Fruit fly (Drosophila melanogaster): Measurements from ENCODE around the gene p.

Gene p

DNA sequence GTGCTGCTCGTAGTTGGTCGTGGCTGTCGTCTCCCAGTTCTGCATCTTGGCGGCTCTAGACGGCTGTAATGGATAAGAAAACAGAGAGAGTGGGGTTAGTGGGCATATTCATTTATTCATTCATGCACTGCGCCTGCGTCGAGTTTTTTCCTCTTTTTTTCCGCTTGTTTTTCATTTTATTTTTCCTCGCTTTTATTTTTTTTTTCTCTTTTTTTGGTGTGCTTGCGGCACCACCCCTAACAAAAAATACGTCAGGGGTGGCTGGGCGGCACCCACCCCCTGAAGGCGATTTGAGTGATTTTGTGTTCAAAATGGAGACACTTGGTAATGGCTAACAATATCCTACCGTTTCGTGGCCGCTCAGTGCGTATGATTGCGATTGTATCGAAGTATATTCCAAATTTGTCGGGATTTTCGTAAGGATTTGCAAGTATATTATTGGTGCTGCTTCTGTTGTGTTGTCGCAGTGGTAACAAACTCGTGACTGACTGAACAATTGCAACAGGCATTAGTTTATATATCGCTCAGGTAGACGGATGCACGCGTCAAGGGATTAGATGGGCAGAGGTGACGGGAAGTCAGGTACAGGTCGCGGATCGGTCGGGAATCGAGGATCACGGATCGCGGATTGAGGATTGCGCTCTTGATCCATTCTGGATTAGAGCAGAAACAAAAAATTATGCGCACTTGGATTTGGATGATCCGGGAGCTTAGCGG, 23.8 kb upstream of the p start (continued):
- TF ChIP-seq Bdp1 (GFP tag; optimal IDR thresholded peaks at IDR 0.05): no peak
- TF ChIP-seq CG6683 (GFP tag; optimal IDR thresholded peaks at IDR 0.05): no peak
- TF ChIP-seq CG9797 (GFP tag; optimal IDR thresholded peaks at IDR 0.05): no peak
- TF ChIP-seq CG3163 (GFP tag; optimal IDR thresholded peaks at IDR 0.05): no peak
- TF ChIP-seq CG11695 (GFP tag; IDR thresholded peaks at IDR 0.05): no peak
- no peak for TF ChIP-seq nerfin-1 (tag; optimal IDR thresholded peaks at IDR 0.05)
- no peak for TF ChIP-seq CG2712 (tag; optimal IDR thresholded peaks at IDR 0.05)
- no peak for TF ChIP-seq az2 (GFP tag; optimal IDR thresholded peaks at IDR 0.05)
- TF ChIP-seq cwo (GFP tag; optimal IDR thresholded peaks at IDR 0.05): no peak
- no peak for TF ChIP-seq CG13287 (GFP tag; IDR thresholded peaks at IDR 0.05; ENCODE audit: partially characterized antibody)
- TF ChIP-seq hbn (GFP tag; IDR thresholded peaks at IDR 0.05; ENCODE audit: partially characterized antibody): no peak
- no peak for TF ChIP-seq CG18599 (GFP tag; optimal IDR thresholded peaks at IDR 0.05)
- TF ChIP-seq CG8478 (optimal IDR thresholded peaks at IDR 0.05): no peak
- TF ChIP-seq al (GFP tag; IDR thresholded peaks at IDR 0.05): no peak
- no peak for TF ChIP-seq Doc2 (GFP tag; IDR thresholded peaks at IDR 0.05)
- peak; percentile 95 for TF ChIP-seq CG34376 (GFP tag; optimal IDR thresholded peaks at IDR 0.05)
- no peak for TF ChIP-seq pita (GFP tag; optimal IDR thresholded peaks at IDR 0.05)
- no peak for TF ChIP-seq knrl (GFP tag; IDR thresholded peaks at IDR 0.05; ENCODE audit: partially characterized antibody)
- peak; percentile 89 for TF ChIP-seq z (GFP tag; IDR thresholded peaks at IDR 0.05)
- TF ChIP-seq ci (GFP tag; IDR thresholded peaks at IDR 0.05): no peak
- TF ChIP-seq her (GFP tag; optimal IDR thresholded peaks at IDR 0.05): no peak
- no peak for TF ChIP-seq CG6272 (GFP tag; IDR thresholded peaks at IDR 0.05)
- no peak for TF ChIP-seq bbx (GFP tag; IDR thresholded peaks at IDR 0.05; ENCODE audit: partially characterized antibody)
- TF ChIP-seq NC2α (GFP tag; optimal IDR thresholded peaks at IDR 0.05): no peak
- no peak for TF ChIP-seq CG43689 (GFP tag; IDR thresholded peaks at IDR 0.05)
- TF ChIP-seq Dip3 (GFP tag; optimal IDR thresholded peaks at IDR 0.05): no peak
- no peak for TF ChIP-seq peb (GFP tag; IDR thresholded peaks at IDR 0.05)
- TF ChIP-seq Xrp1 (GFP tag; IDR thresholded peaks at IDR 0.05): no peak
- TF ChIP-seq Scr (GFP tag; IDR thresholded peaks at IDR 0.05; ENCODE audit: partially characterized antibody): no peak
- TF ChIP-seq NfI (GFP tag; optimal IDR thresholded peaks at IDR 0.05): no peak
- TF ChIP-seq CG3838 (GFP tag; optimal IDR thresholded peaks at IDR 0.05): no peak
- no peak for TF ChIP-seq ranshi (GFP tag; IDR thresholded peaks at IDR 0.05)
- TF ChIP-seq Gug (GFP tag; IDR thresholded peaks at IDR 0.05): no peak
- no peak for TF ChIP-seq HLH54F (GFP tag; optimal IDR thresholded peaks at IDR 0.05)
- TF ChIP-seq repo (GFP tag; optimal IDR thresholded peaks at IDR 0.05): no peak
- TF ChIP-seq lmd (GFP tag; IDR thresholded peaks at IDR 0.05): no peak
- peak; percentile 96 for TF ChIP-seq nom (GFP tag; optimal IDR thresholded peaks at IDR 0.05)
- no peak for TF ChIP-seq chinmo (GFP tag; IDR thresholded peaks at IDR 0.05; ENCODE audit: partially characterized antibody)
- TF ChIP-seq Gsc (GFP tag; IDR thresholded peaks at IDR 0.05): no peak
- no peak for TF ChIP-seq CG12236 (GFP tag; optimal IDR thresholded peaks at IDR 0.05)
- TF ChIP-seq CG10431 (GFP tag; optimal IDR thresholded peaks at IDR 0.05): no peak
- no peak for TF ChIP-seq CG8388 (GFP tag; optimal IDR thresholded peaks at IDR 0.05)
- TF ChIP-seq HmgZ (tag; optimal IDR thresholded peaks at IDR 0.05): no peak
- TF ChIP-seq CG11696 (GFP tag; IDR thresholded peaks at IDR 0.05): no peak
- no peak for TF ChIP-seq HmgD (GFP tag; optimal IDR thresholded peaks at IDR 0.05)
- no peak for TF ChIP-seq CG17385 (GFP tag; optimal IDR thresholded peaks at IDR 0.05)
- TF ChIP-seq CG11723 (GFP tag; optimal IDR thresholded peaks at IDR 0.05): no peak
- TF ChIP-seq CG16813 (GFP tag; IDR thresholded peaks at IDR 0.05; ENCODE audit: partially characterized antibody): no peak
- TF ChIP-seq CG15011 (GFP tag; optimal IDR thresholded peaks at IDR 0.05): peak; percentile 2
- TF ChIP-seq bowl (GFP tag; IDR thresholded peaks at IDR 0.05): no peak
- no peak for TF ChIP-seq B-H2 (GFP tag; optimal IDR thresholded peaks at IDR 0.05)

All from whole organism, embryonic.